Worm (Caenorhabditis elegans) whole organism, midembryonic: ENCODE data around the gene F38E9.6.

ENCODE experiments used
- T22C8.4 ChIP-seq: fragments of 200-800 bp; sonication (Bioruptor generic); IDR thresholded peaks from 2 replicates; pipeline ENCODE4 v1.3.6; 2022; ENCODE audit warnings: missing genetic modification characterization, missing compliant biosample characterization
- cog-1 ChIP-seq: sonication (generic microtip); optimal IDR thresholded peaks from 2 replicates; lab custom pipeline; 2016; ENCODE audit warnings: missing genetic modification characterization, missing compliant biosample characterization
- flt-1 ChIP-seq: fragments of 200-800 bp; sonication (Bioruptor generic); IDR thresholded peaks from 2 replicates; pipeline ENCODE4 v1.3.6; 2022; ENCODE audit warnings: missing genetic modification characterization, missing compliant biosample characterization
- klf-2 ChIP-seq: fragments of 200-800 bp; sonication (Bioruptor generic); conservative IDR thresholded peaks from 2 replicates; pipeline ENCODE4 v1.3.6; 2022; ENCODE audit warnings: missing genetic modification reagents, missing genetic modification characterization, missing compliant biosample characterization
- med-1 ChIP-seq: sonication (generic microtip); optimal IDR thresholded peaks from 2 replicates; lab custom pipeline; 2017; ENCODE audit warnings: missing genetic modification characterization, mild to moderate bottlenecking, missing compliant biosample characterization, antibody characterized with exemption, missing genetic modification reagents; ENCODE audit not compliant: insufficient read depth
- ref-1 ChIP-seq: fragments of 200-800 bp; sonication (Bioruptor generic); conservative IDR thresholded peaks from 2 replicates; pipeline ENCODE4 v1.3.6; 2022; ENCODE audit warnings: missing genetic modification reagents, missing genetic modification characterization, missing compliant biosample characterization
- tab-1 ChIP-seq: fragments of 200-800 bp; sonication (Bioruptor generic); IDR thresholded peaks from 2 replicates; pipeline ENCODE4 v1.3.6; 2022; ENCODE audit warnings: missing genetic modification characterization, missing compliant biosample characterization
- ztf-23 ChIP-seq: fragments of 200-800 bp; sonication (Bioruptor generic); IDR thresholded peaks from 2 replicates; pipeline ENCODE4 v1.3.6; 2022; ENCODE audit warnings: missing genetic modification reagents, missing genetic modification characterization, missing compliant biosample characterization
- ztf-29 ChIP-seq: fragments of 200-800 bp; sonication (Bioruptor generic); IDR thresholded peaks from 2 replicates; pipeline ENCODE4 v1.3.6; 2022; ENCODE audit warnings: missing genetic modification reagents, missing genetic modification characterization, missing compliant biosample characterization

Gene F38E9.6

DNA sequence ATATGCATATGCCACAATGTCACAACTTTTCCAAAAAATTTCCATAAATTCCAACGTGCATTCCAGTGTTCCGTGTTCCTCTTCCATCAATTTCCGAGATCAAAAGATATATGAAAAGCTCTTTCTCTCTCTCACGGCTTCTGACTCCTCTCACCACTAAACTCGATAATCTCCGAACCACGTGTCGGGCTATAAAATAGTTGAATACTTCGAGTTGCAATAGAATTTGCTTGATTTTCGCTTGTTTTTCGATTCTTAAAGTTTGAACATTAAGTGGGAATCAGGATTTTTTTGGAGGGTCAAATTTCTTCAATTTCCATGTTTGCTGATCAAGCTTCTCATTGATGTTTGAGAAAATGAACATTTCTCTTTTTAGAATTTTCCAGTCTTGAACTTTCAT lies 53.1 kb downstream of the F38E9.6 start:
- TF ChIP-seq med-1 (GFP tag; lab: Kevin White, UChicago) = no peak
- TF ChIP-seq ztf-23 (GFP tag; lab: Robert Waterston, UW) = no peak
- no peak for TF ChIP-seq ref-1 (GFP tag; lab: Robert Waterston, UW)
- TF ChIP-seq flt-1 = no peak
- no peak for TF ChIP-seq T22C8.4 (GFP tag; lab: Robert Waterston, UW)
- no peak for TF ChIP-seq klf-2 (GFP tag; lab: Robert Waterston, UW)
- TF ChIP-seq tab-1 (GFP tag; lab: Robert Waterston, UW) = no peak
- TF ChIP-seq cog-1 = no peak

DNA sequence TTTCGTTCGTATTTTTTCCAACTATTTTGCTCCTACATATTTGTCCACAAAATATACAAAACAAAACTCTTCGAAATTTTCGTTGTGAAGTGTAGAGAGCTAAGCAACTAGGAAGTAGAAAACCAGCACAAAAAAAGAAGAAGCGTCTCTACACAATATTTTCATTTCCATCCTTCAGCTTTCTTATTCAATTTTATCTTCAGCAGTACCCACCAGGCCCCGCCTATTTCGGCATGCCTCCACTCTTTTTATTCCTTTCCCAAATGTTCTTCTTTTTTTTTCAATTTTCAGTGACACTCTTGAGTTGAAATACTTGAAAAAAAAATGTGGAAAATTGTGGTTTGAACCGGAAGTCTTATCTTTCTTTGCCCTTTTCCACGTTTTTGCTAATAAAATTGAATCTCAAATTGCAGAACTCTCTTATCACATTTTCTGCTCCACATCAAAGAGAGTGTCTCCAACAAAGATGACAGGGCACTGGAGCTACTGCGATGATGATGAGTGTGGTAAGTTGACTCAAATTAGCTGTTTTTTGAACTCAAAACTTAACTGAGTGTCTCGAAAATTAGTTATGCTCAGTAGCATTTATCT lies 54.9 kb downstream of the F38E9.6 start, which contains the start of gene cah-3:
Gene cah-3, plus strand, starts transcription at position 414 of the 591 bp plus-strand sequence.
- TF ChIP-seq klf-2 (GFP tag; lab: Robert Waterston, UW) = no peak
- TF ChIP-seq ref-1 (GFP tag; lab: Robert Waterston, UW) = no peak
- no peak for TF ChIP-seq T22C8.4 (GFP tag; lab: Robert Waterston, UW)
- no peak for TF ChIP-seq cog-1
- TF ChIP-seq ztf-29 = no peak
- no peak for TF ChIP-seq ztf-23 (GFP tag; lab: Robert Waterston, UW)
- no peak for TF ChIP-seq flt-1
- TF ChIP-seq med-1 (GFP tag; lab: Kevin White, UChicago) = no peak
- TF ChIP-seq tab-1 (GFP tag; lab: Robert Waterston, UW) = no peak
